Fruit fly (Drosophila melanogaster) whole organism: ENCODE measurements around the gene orb.

ENCODE experiments used
- CG8478 ChIP-seq: fragments of >200 bp; optimal IDR thresholded peaks from 2 replicates; lab custom pipeline; 2018; ENCODE audit warnings: inconsistent platforms
- Dll ChIP-seq: fragments of >200 bp; optimal IDR thresholded peaks from 2 replicates; lab custom pipeline; 2017
- EcR ChIP-seq, 2 experiments: fragments of >200 bp; optimal IDR thresholded peaks; 2 replicates each; lab custom pipeline; 2017; ENCODE audit warnings: missing biosample characterization in 2 of 2, missing genetic modification characterization in 2 of 2, missing genetic modification reagents in 2 of 2
- pan ChIP-seq: fragments of >200 bp; optimal IDR thresholded peaks from 2 replicates; lab custom pipeline; 2017
- psq ChIP-seq: fragments of >200 bp; optimal IDR thresholded peaks from 2 replicates; lab custom pipeline; 2017
- usp ChIP-seq: fragments of >200 bp; optimal IDR thresholded peaks from 2 replicates; lab custom pipeline; 2017; ENCODE audit warnings: missing biosample characterization, missing genetic modification characterization, mixed read lengths

orb gene

DNA sequence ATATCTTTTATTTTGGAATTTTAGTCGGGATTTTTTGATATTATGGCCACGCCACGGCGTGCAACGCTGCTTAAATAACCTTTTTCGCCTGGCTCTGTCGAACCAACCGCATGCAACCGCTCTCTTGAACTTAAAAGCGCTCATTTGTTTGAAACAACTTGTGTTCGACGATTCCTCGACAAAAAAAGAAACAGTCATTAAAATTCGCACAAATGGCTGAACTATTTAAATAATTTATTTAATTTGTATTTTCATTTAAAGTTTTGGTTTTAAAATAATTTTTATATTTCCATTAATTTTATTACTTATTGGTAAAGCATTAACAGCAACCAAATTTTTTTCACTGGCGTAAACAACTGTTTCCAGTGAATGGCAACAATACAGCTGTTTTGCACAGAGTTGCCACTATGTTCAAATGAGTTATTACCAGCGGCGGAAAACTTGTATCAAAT lies at the start of gene orb, which contains the start of gene Cdc16:
Gene orb (minus strand): TSS at position 51 of the 452 bp plus-strand sequence.
Gene Cdc16 (plus strand): TSS at position 396 of the 452 bp plus-strand sequence.
- no peak for TF ChIP-seq EcR (GFP tag; optimal IDR thresholded peaks at IDR 0.05; lab: Kevin White, UChicago)
- TF ChIP-seq psq (lab: Kevin White, UChicago), result no peak
- TF ChIP-seq Dll (lab: Kevin White, UChicago), result no peak
- TF ChIP-seq CG8478 (lab: Kevin White, UChicago), result no peak
- no peak for TF ChIP-seq pan (lab: Kevin White, UChicago)
- TF ChIP-seq usp (GFP tag; lab: Kevin White, UChicago), result no peak

DNA sequence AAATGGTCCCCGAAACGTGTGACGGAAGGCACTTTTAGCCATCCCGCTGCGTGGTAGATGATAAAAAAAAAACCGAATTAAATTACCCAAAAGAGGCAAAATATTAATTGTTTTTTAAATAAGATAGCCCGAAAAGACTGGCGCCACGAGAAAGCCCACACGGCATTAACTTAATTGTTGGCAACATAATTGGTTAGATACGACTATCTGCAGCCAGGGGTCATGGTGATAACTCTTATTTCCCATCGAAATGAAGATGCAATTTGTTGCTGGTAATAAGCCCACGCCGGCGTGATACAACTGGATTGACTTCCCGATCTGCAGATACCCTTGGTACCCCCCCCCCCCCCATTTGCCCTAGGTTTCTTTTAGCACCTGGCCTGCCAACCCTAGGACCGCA lies 47.1 kb upstream of the orb start:
- TF ChIP-seq Dll (lab: Kevin White, UChicago), result no peak
- no peak for TF ChIP-seq CG8478 (lab: Kevin White, UChicago)
- TF ChIP-seq usp (GFP tag; lab: Kevin White, UChicago), result no peak
- no peak for TF ChIP-seq EcR (GFP tag; optimal IDR thresholded peaks at IDR 0.05; lab: Kevin White, UChicago)
- TF ChIP-seq psq (lab: Kevin White, UChicago), result no peak
- TF ChIP-seq pan (lab: Kevin White, UChicago), result no peak

DNA sequence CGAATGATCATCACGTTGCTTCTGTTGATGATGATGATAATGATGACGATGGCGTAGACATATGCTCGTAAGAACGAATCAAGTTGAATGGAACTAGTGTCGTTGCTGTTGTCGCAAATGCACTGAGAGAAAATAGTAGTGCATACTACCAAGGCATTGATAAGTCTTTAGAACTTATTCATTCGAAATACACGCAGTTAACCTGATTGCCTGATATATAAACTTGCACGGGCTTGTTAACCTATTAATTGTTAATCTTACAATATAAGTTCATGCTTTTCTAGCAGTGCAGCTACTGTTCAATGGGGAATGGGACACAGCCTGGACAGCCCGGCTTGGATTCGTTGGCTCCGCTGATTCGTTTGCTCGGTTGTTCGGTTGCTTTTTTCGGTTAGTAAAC lies 45.6 kb upstream of the orb start:
- no peak for TF ChIP-seq psq (lab: Kevin White, UChicago)
- no peak for TF ChIP-seq Dll (lab: Kevin White, UChicago)
- no peak for TF ChIP-seq CG8478 (lab: Kevin White, UChicago)
- peak in 1 of 2 experiments; percentile 49 for TF ChIP-seq EcR (GFP tag; optimal IDR thresholded peaks at IDR 0.05; lab: Kevin White, UChicago)

DNA sequence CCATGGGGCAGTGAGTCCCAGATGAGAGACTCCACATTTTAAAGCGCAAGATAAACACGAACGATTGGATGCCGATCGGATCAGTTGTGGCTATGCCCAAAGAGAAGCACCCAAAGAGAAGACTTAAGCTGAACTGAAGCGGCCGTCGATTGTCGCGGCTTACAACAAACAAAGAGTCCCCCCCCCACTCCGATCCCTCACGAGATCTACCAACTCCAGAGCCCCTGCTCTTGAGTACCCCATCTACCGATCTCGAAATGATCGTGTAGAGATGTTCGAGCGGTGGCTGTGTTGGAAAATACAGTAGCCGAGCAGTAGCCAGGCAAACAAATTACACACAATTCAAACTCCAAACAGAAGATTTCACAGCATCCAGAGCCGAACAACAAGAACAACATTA lies 45.1 kb upstream of the orb start:
- no peak for TF ChIP-seq CG8478 (lab: Kevin White, UChicago)
- TF ChIP-seq usp (GFP tag; lab: Kevin White, UChicago), result no peak
- TF ChIP-seq psq (lab: Kevin White, UChicago), result no peak
- TF ChIP-seq Dll (lab: Kevin White, UChicago), result no peak
- no peak for TF ChIP-seq EcR (GFP tag; optimal IDR thresholded peaks at IDR 0.05; lab: Kevin White, UChicago)
- TF ChIP-seq pan (lab: Kevin White, UChicago), result no peak

DNA sequence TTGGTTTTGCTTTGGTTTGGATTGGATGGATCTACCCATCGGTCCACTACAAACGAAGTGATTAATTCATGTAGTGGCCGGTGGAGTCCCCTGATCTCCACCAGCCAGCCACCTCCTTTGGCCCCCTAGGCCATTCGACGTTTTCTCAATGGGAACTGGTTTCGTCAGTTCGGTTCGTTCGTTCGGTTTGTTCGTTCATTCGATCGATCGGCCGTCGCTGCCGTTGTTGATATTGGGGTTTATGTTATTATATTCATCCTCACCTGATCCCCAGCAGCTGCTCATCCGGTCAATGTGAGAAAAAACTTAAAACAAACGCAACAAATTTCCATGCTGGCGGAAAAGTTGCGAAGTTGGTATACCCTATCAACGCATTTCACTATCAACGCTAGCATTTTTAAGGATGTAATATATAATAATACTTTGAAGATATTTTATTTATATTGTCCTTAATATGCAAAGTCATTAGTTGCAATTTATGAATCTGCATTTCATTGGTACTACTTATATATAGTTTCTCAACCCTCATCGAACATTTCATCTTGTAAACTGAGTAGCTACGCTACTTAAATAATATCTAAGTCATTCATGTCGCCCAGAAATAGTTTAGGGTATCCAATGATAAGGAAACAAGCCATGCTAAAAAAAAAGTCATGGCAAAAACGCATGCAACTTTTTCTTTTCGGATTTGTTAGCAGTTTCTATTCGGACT lies 43.1 kb upstream of the orb start:
- TF ChIP-seq usp (GFP tag; lab: Kevin White, UChicago) (no peak), pan (lab: Kevin White, UChicago) (no peak), CG8478 (lab: Kevin White, UChicago) (no peak), psq (lab: Kevin White, UChicago) (no peak), Dll (lab: Kevin White, UChicago) (no peak), EcR (GFP tag; optimal IDR thresholded peaks at IDR 0.05; lab: Kevin White, UChicago) (no peak)

DNA sequence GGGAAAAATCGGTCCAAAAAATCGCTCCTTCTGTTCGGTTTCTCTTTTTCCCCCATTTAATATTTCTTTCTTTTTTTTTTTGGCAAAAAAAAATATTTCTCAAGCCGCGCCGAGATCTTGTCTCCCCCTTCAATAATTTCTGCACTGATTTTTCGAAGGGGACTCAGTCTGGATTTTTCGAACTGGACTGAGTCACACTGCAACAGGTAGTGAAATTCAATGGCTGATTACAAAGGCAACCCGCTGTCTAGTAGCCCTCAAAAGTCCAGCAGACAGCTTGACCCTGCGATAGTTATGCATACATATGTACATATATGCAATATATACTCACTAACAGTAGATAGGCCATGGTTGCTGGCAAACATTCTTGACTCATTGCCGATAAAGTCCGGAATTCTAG lies 39.6 kb upstream of the orb start:
- no peak for TF ChIP-seq EcR (GFP tag; optimal IDR thresholded peaks at IDR 0.05; lab: Kevin White, UChicago)
- no peak for TF ChIP-seq psq (lab: Kevin White, UChicago)
- no peak for TF ChIP-seq pan (lab: Kevin White, UChicago)
- TF ChIP-seq CG8478 (lab: Kevin White, UChicago), result no peak
- TF ChIP-seq Dll (lab: Kevin White, UChicago), result no peak

DNA sequence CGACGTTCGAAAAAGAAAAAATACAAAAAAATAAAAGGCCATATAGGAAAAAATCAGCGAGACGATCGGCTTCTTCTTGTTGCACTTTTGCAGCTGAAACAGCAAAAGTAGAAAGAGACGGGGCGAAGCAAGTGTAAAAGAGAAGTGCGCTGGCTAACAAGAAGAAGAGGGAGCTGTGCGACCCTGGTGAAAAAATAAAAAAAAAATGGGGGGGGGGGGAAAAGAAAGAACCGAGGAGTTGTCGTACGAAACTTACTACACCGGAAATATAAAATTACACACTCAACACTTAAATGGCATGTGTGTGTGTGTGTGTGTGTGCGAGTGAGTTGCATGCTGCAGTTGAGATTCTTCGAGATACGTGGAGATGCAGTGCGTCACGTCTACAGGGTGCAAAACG lies 38.3 kb upstream of the orb start:
- no peak for TF ChIP-seq EcR (GFP tag; optimal IDR thresholded peaks at IDR 0.05; lab: Kevin White, UChicago)
- no peak for TF ChIP-seq pan (lab: Kevin White, UChicago)
- no peak for TF ChIP-seq psq (lab: Kevin White, UChicago)
- TF ChIP-seq usp (GFP tag; lab: Kevin White, UChicago), result no peak
- no peak for TF ChIP-seq Dll (lab: Kevin White, UChicago)
- no peak for TF ChIP-seq CG8478 (lab: Kevin White, UChicago)

DNA sequence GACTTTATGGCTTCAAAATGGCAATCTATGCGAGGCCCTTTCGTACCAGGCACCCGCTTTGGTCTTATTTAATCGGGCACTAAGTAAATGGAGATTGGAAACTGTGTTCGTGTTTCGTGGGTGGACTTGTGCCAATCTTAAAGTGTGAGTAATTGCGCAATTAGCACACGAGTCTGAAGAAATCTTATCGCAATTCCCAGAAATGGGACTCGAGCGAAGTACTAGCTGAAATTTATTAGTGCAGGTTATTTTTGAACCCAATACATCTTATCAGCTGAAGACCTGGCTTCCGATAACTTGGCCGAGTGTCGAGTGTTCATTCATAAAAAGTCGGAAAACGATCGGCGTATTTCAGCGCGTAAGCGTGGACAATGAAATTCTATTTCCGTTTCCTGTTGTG lies 36.2 kb upstream of the orb start:
- TF ChIP-seq CG8478 (lab: Kevin White, UChicago) (no peak), psq (lab: Kevin White, UChicago) (no peak), Dll (lab: Kevin White, UChicago) (no peak), EcR (GFP tag; optimal IDR thresholded peaks at IDR 0.05; lab: Kevin White, UChicago) (no peak), usp (GFP tag; lab: Kevin White, UChicago) (no peak), pan (lab: Kevin White, UChicago) (no peak)

DNA sequence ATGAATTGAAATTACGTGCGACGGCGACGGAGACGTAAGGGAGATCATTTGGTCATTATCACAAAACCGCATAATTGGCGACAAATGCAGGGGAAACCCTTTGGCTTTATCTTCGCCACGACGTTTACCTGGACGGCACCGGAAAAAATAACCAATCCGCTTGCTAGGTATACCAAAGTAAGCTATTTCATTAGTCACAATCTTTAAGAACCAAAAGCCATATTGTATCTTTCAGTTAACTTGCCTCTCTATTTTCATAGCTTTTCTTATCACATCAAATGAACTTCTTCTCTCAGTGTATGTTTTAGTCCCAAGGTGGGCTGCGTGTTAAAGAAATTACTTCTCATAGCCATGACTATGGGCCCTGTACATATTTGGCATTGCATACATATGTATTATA lies 35.0 kb upstream of the orb start:
- TF ChIP-seq pan (lab: Kevin White, UChicago), result no peak
- TF ChIP-seq usp (GFP tag; lab: Kevin White, UChicago), result no peak
- TF ChIP-seq psq (lab: Kevin White, UChicago), result no peak
- TF ChIP-seq CG8478 (lab: Kevin White, UChicago), result no peak

DNA sequence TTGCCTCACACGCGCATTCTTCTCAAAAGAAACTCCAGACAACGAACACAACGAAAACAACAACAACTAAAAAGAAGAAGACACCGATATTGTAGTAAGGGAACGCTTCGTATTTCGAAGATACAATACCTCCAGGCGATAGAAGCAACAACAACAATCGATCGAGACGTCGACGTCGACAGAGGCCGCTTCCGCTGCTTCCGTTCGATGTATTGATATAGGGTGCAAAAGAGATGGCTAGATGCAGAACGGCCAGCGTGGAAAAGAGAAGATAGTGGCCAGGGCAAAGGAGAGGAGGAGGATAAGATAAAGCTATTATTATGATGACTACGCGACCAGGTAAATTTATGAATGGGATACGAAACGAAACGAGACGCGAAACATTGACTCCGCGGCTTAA lies 34.6 kb upstream of the orb start:
- TF ChIP-seq Dll (lab: Kevin White, UChicago), result no peak
- no peak for TF ChIP-seq EcR (GFP tag; optimal IDR thresholded peaks at IDR 0.05; lab: Kevin White, UChicago)
- TF ChIP-seq pan (lab: Kevin White, UChicago), result no peak
- TF ChIP-seq CG8478 (lab: Kevin White, UChicago), result no peak
- no peak for TF ChIP-seq usp (GFP tag; lab: Kevin White, UChicago)
- TF ChIP-seq psq (lab: Kevin White, UChicago), result no peak

DNA sequence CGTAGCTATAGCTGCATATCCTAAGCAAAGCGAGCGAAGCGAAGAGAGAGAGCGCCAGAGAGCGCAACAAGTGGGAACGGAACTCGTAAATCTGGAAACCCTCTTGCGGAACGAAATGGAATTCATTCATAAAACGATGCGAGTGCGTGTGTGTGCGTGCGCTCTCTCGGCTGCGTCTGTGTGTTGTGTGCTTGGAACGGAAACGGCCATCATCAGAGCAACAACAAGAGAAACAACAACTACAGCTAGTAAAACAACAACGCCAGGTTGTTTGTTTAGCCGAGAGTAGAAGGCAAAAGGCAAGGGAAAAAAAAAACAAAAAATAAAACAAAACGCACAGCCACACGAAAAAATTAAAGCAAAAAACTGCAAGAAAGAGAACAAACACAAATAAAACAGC lies 33.7 kb upstream of the orb start:
- TF ChIP-seq usp (GFP tag; lab: Kevin White, UChicago), result no peak
- TF ChIP-seq CG8478 (lab: Kevin White, UChicago), result no peak
- TF ChIP-seq pan (lab: Kevin White, UChicago), result no peak
- TF ChIP-seq Dll (lab: Kevin White, UChicago), result no peak
- TF ChIP-seq EcR (GFP tag; optimal IDR thresholded peaks at IDR 0.05; lab: Kevin White, UChicago), result no peak
- TF ChIP-seq psq (lab: Kevin White, UChicago), result no peak
